Worm (Caenorhabditis elegans): ENCODE results near the gene try-4.

The try-4 gene

DNA sequence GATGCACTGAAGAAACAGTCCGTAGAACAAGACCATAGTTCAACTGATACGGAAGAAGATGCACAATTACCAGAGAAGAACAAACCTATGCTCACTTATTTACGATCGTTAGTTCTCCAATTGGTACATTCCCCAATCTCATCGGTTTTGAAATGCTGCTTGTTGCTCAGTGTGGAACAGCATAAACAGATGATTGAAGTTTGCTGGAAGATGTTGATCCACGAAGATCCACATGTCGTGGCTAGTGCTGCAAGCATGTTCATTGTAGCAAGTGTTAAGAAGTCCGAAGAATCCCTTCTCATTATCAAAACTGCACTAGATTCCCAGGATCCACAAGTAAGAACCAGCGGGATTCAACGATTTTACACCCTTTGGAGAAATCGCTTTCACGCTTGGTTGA lies 30.9 kb upstream of the try-4 start:
- TF ChIP-seq sem-4 (tag; optimal IDR thresholded peaks at IDR 0.05) (no peak), alr-1 (tag; optimal IDR thresholded peaks at IDR 0.05) (no peak), sma-3 (GFP tag; optimal IDR thresholded peaks at IDR 0.05) (no peak), F13H6.1 (tag; optimal IDR thresholded peaks at IDR 0.05) (no peak), nhr-10 (tag; optimal IDR thresholded peaks at IDR 0.05) (no peak), peb-1 (tag; optimal IDR thresholded peaks at IDR 0.05) (no peak), ZK546.5 (tag; optimal IDR thresholded peaks at IDR 0.05) (no peak), nhr-6 (tag; optimal IDR thresholded peaks at IDR 0.05) (no peak), mdl-1 (tag; optimal IDR thresholded peaks at IDR 0.05) (no peak), elt-1 (tag; optimal IDR thresholded peaks at IDR 0.05) (no peak), lin-13 (GFP tag; optimal IDR thresholded peaks at IDR 0.05) (no peak), blmp-1 (tag; optimal IDR thresholded peaks at IDR 0.05; ENCODE audit: insufficient read depth) (no peak), unc-39 (tag; optimal IDR thresholded peaks at IDR 0.05) (no peak), egl-27 (tag; optimal IDR thresholded peaks at IDR 0.05) (no peak), Y55F3AM.14 (GFP tag; optimal IDR thresholded peaks at IDR 0.05) (no peak), mab-5 (tag; optimal IDR thresholded peaks at IDR 0.05) (no peak)

DNA sequence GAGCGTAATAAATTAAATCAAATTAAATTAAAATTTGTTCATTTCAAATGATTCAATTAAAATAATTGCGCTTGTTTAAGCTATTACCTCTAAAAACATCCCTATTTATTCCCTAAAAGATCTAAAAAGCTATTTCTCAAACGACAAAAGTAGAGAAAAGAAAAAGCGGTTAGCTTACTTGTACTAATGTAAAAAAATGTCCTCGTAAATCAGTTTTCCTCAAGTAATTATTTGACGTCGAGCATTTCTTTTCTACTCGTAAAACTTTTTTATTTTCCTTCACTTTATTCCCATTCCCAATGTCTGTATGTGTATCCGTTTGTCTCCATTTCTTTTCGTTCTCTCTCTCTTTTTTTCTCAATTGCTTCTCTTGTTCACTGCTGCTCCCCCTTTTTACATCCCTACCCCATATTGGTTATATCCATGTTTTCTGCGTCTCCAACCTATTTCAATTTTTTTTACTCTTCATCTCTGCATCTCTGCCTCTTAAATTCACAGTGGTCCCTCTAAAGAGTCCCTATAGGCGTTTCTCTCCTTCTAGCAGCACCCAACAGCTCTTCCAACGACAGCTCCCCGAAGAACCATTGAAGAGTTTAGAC lies 18.2 kb upstream of the try-4 start, which contains the start of gene unc-80:
TSS of gene unc-80 (plus strand) at position 533 of the 599 bp plus-strand sequence.
- TF ChIP-seq ceh-16 (tag; optimal IDR thresholded peaks at IDR 0.05) (no peak), unc-39 (tag; optimal IDR thresholded peaks at IDR 0.05) (no peak), alr-1 (tag; optimal IDR thresholded peaks at IDR 0.05) (no peak), crh-2 (tag; optimal IDR thresholded peaks at IDR 0.05) (peak; percentile 80), unc-62 (GFP tag; optimal IDR thresholded peaks at IDR 0.05) (no peak), nhr-12 (tag; optimal IDR thresholded peaks at IDR 0.05) (no peak), F13H6.1 (tag; optimal IDR thresholded peaks at IDR 0.05) (peak; percentile 42), ceh-82 (tag; optimal IDR thresholded peaks at IDR 0.05) (no peak), nhr-6 (tag; optimal IDR thresholded peaks at IDR 0.05) (peak; percentile 37), sem-4 (tag; optimal IDR thresholded peaks at IDR 0.05) (peak; percentile 13), sma-9 (GFP tag; optimal IDR thresholded peaks at IDR 0.05) (peak; percentile 62), sma-9 (tag; optimal IDR thresholded peaks at IDR 0.05) (no peak), nhr-11 (tag; optimal IDR thresholded peaks at IDR 0.05) (no peak), nhr-23 (tag; optimal IDR thresholded peaks at IDR 0.05) (no peak), nhr-10 (tag; optimal IDR thresholded peaks at IDR 0.05) (no peak), lin-39 (tag; optimal IDR thresholded peaks at IDR 0.05) (no peak), lin-11 (tag; optimal IDR thresholded peaks at IDR 0.05) (no peak), mab-5 (tag; optimal IDR thresholded peaks at IDR 0.05) (no peak), lin-13 (GFP tag; optimal IDR thresholded peaks at IDR 0.05) (peak; percentile 36), nhr-25 (tag; optimal IDR thresholded peaks at IDR 0.05) (no peak), peb-1 (tag; optimal IDR thresholded peaks at IDR 0.05) (no peak), elt-3 (tag; optimal IDR thresholded peaks at IDR 0.05) (no peak), C34F6.9 (tag; optimal IDR thresholded peaks at IDR 0.05) (peak; percentile 82), R02D3.7 (tag; optimal IDR thresholded peaks at IDR 0.05) (no peak), nhr-77 (tag; optimal IDR thresholded peaks at IDR 0.05) (no peak), ztf-11 (tag; optimal IDR thresholded peaks at IDR 0.05) (no peak), blmp-1 (tag; optimal IDR thresholded peaks at IDR 0.05; ENCODE audit: insufficient read depth) (no peak), sma-3 (GFP tag; optimal IDR thresholded peaks at IDR 0.05) (no peak), ZK546.5 (tag; optimal IDR thresholded peaks at IDR 0.05) (no peak), ztf-1 (GFP tag; conservative IDR thresholded peaks at IDR 0.05) (no peak), unc-55 (GFP tag; optimal IDR thresholded peaks at IDR 0.05) (peak; percentile 91), ama-1 (optimal IDR thresholded peaks at IDR 0.05) (no peak), egl-27 (tag; optimal IDR thresholded peaks at IDR 0.05) (peak; percentile 44), Y55F3AM.14 (GFP tag; optimal IDR thresholded peaks at IDR 0.05) (no peak), lsy-2 (tag; optimal IDR thresholded peaks at IDR 0.05) (peak; percentile 30 to 68), dmd-4 (tag; optimal IDR thresholded peaks at IDR 0.05) (no peak), aly-2 (tag; optimal IDR thresholded peaks at IDR 0.05) (no peak), ztf-4 (tag; optimal IDR thresholded peaks at IDR 0.05) (no peak), nhr-237 (tag; optimal IDR thresholded peaks at IDR 0.05) (no peak), zag-1 (tag; optimal IDR thresholded peaks at IDR 0.05) (peak; percentile 83), snpc-4 (tag; optimal IDR thresholded peaks at IDR 0.05) (peak; percentile 27), skn-1 (tag; optimal IDR thresholded peaks at IDR 0.05) (no peak), fos-1 (tag; optimal IDR thresholded peaks at IDR 0.05) (no peak), mdl-1 (tag; optimal IDR thresholded peaks at IDR 0.05) (no peak), mbf-1 (tag; optimal IDR thresholded peaks at IDR 0.05) (no peak), nhr-129 (tag; optimal IDR thresholded peaks at IDR 0.05) (peak; percentile 61), nhr-21 (tag; optimal IDR thresholded peaks at IDR 0.05) (no peak), gmeb-1 (tag; optimal IDR thresholded peaks at IDR 0.05) (no peak), elt-1 (tag; optimal IDR thresholded peaks at IDR 0.05) (no peak)
